Fruit fly (Drosophila melanogaster) whole organism, wandering third instar larva: Measurements from ENCODE around the gene Imp.

Experiments
- Abd-B ChIP-seq: fragments of >200 bp; optimal IDR thresholded peaks from 2 replicates; lab custom pipeline; 2017; ENCODE audit warnings: missing biosample characterization, missing genetic modification characterization
- CG32264 ChIP-seq: fragments of 200-800 bp; sonication (Bioruptor generic); optimal IDR thresholded peaks from 2 replicates; lab custom pipeline; 2016; ENCODE audit warnings: missing biosample characterization, missing genetic modification characterization
- CG9705 ChIP-seq: fragments of 200-800 bp; sonication (Bioruptor generic); optimal IDR thresholded peaks from 2 replicates; lab custom pipeline; 2018; ENCODE audit warnings: missing biosample characterization, mild to moderate bottlenecking, missing genetic modification characterization
- CrebA ChIP-seq: fragments of 200-800 bp; sonication (Bioruptor generic); optimal IDR thresholded peaks from 2 replicates; lab custom pipeline; 2016; ENCODE audit warnings: missing biosample characterization, mild to moderate bottlenecking, missing genetic modification characterization, borderline replicate concordance
- Dfd ChIP-seq: fragments of >200 bp; optimal IDR thresholded peaks from 2 replicates; lab custom pipeline; 2017; ENCODE audit warnings: missing biosample characterization, missing genetic modification characterization
- Dif ChIP-seq: fragments of 200-275, 200-300 bp; sonication (Bioruptor generic); optimal IDR thresholded peaks from 2 replicates; lab custom pipeline; 2018; ENCODE audit warnings: missing biosample characterization, missing genetic modification characterization; ENCODE audit not compliant: partially characterized antibody
- GATAd ChIP-seq: sonication (Bioruptor generic); optimal IDR thresholded peaks from 2 replicates; lab custom pipeline; 2016; ENCODE audit warnings: missing biosample characterization, missing genetic modification characterization
- HLH106 ChIP-seq: fragments of 200-800 bp; optimal IDR thresholded peaks from 3 replicates; lab custom pipeline; 2019; ENCODE audit warnings: missing biosample characterization, mild to moderate bottlenecking, missing genetic modification characterization, moderate library complexity
- Hnf4 ChIP-seq: fragments of 200-800 bp; sonication (Bioruptor generic); optimal IDR thresholded peaks from 2 replicates; lab custom pipeline; 2016; ENCODE audit warnings: missing biosample characterization, mild to moderate bottlenecking, missing genetic modification characterization
- Hr78 ChIP-seq: fragments of >200 bp; optimal IDR thresholded peaks from 2 replicates; lab custom pipeline; 2017; ENCODE audit warnings: missing biosample characterization, missing genetic modification characterization
- Hr83 ChIP-seq: fragments of 200-300 bp; sonication (Bioruptor generic); optimal IDR thresholded peaks from 2 replicates; lab custom pipeline; 2016; ENCODE audit warnings: missing biosample characterization, mild to moderate bottlenecking, missing genetic modification characterization, moderate library complexity; ENCODE audit not compliant: poor library complexity, severe bottlenecking
- Jra ChIP-seq: sonication (Bioruptor generic); optimal IDR thresholded peaks from 2 replicates; lab custom pipeline; 2016; ENCODE audit warnings: missing biosample characterization, missing genetic modification characterization
- Mio ChIP-seq: sonication (Bioruptor generic); optimal IDR thresholded peaks from 2 replicates; lab custom pipeline; 2016; ENCODE audit warnings: missing biosample characterization, missing genetic modification characterization
- Myc ChIP-seq: fragments of >200 bp; optimal IDR thresholded peaks from 2 replicates; lab custom pipeline; 2017
- N ChIP-seq: fragments of >200 bp; optimal IDR thresholded peaks from 2 replicates; lab custom pipeline; 2018; ENCODE audit warnings: missing biosample characterization, missing external identifiers, missing genetic modification characterization
- OdsH ChIP-seq: fragments of 200-800 bp; sonication (Bioruptor generic); optimal IDR thresholded peaks from 2 replicates; lab custom pipeline; 2016; ENCODE audit warnings: missing biosample characterization, mild to moderate bottlenecking, missing genetic modification characterization
- Rel ChIP-seq, 2 experiments: fragments of 200-800 bp; sonication (Bioruptor generic) in 1 of 2; optimal IDR thresholded peaks; 2 replicates in 1 of 2; 3 replicates in 1 of 2; lab custom pipeline; 2016 to 2019; ENCODE audit warnings: mild to moderate bottlenecking in 2 of 2, missing biosample characterization in 2 of 2, missing genetic modification characterization in 2 of 2, moderate library complexity in 1 of 2
- Sp1 ChIP-seq: fragments of 200-800 bp; sonication (Bioruptor generic); optimal IDR thresholded peaks from 3 replicates; lab custom pipeline; 2019; ENCODE audit warnings: missing biosample characterization, mild to moderate bottlenecking, missing genetic modification characterization, moderate library complexity
- Vsx2 ChIP-seq: fragments of 200-300, 225-300 bp; sonication (Bioruptor generic); optimal IDR thresholded peaks from 2 replicates; lab custom pipeline; 2018; ENCODE audit warnings: missing biosample characterization, missing genetic modification characterization; ENCODE audit not compliant: partially characterized antibody
- br ChIP-seq: fragments of 200-800 bp; sonication (Bioruptor generic); optimal IDR thresholded peaks from 2 replicates; lab custom pipeline; 2016; ENCODE audit warnings: missing biosample characterization, missing genetic modification characterization
- brk ChIP-seq: fragments of 200-800 bp; sonication (Bioruptor generic); optimal IDR thresholded peaks from 2 replicates; lab custom pipeline; 2016; ENCODE audit warnings: missing biosample characterization, mild to moderate bottlenecking, missing genetic modification characterization
- dl ChIP-seq, 2 experiments: fragments of 175-275, 200-275 bp in 1 of 2; fragments of 200-275 bp in 1 of 2; sonication (Bioruptor generic); optimal IDR thresholded peaks; lab custom pipeline; 2018; ENCODE audit warnings: mild to moderate bottlenecking in 2 of 2, missing biosample characterization in 2 of 2, missing genetic modification characterization in 2 of 2, moderate library complexity in 2 of 2; ENCODE audit not compliant: partially characterized antibody in 2 of 2, insufficient read depth in 1 of 2
- dmrt93B ChIP-seq: fragments of 200-800 bp; sonication (Bioruptor generic); optimal IDR thresholded peaks from 2 replicates; lab custom pipeline; 2018; ENCODE audit warnings: missing biosample characterization, mild to moderate bottlenecking, missing genetic modification characterization
- dsf ChIP-seq: sonication (Bioruptor generic); optimal IDR thresholded peaks from 2 replicates; lab custom pipeline; 2016; ENCODE audit warnings: missing biosample characterization, missing genetic modification characterization, borderline replicate concordance
- ey ChIP-seq: fragments of 200-800 bp; sonication (Bioruptor generic); optimal IDR thresholded peaks from 2 replicates; lab custom pipeline; 2016; ENCODE audit warnings: missing biosample characterization, missing genetic modification characterization
- foxo ChIP-seq, 2 experiments: fragments of 200-800 bp; sonication (Bioruptor generic); optimal IDR thresholded peaks; 2 replicates in 1 of 2; 3 replicates in 1 of 2; lab custom pipeline; 2016 to 2017; ENCODE audit warnings: missing biosample characterization in 2 of 2, missing genetic modification characterization in 2 of 2
- fru ChIP-seq: fragments of 200-800 bp; sonication (Bioruptor generic); optimal IDR thresholded peaks from 3 replicates; lab custom pipeline; 2016; ENCODE audit warnings: missing biosample characterization, mild to moderate bottlenecking, missing genetic modification characterization
- h ChIP-seq: fragments of 200-800 bp; sonication (Bioruptor generic); optimal IDR thresholded peaks from 3 replicates; lab custom pipeline; 2016; ENCODE audit warnings: missing biosample characterization, mild to moderate bottlenecking, missing genetic modification characterization
- jim ChIP-seq: fragments of 175-275, 200-325 bp; sonication (Bioruptor generic); optimal IDR thresholded peaks from 2 replicates; lab custom pipeline; 2016; ENCODE audit warnings: missing biosample characterization, mild to moderate bottlenecking, missing genetic modification characterization
- lola ChIP-seq: fragments of >200 bp; optimal IDR thresholded peaks from 2 replicates; lab custom pipeline; 2017; ENCODE audit warnings: missing biosample characterization, missing genetic modification characterization
- pan ChIP-seq: fragments of >200 bp; optimal IDR thresholded peaks from 2 replicates; lab custom pipeline; 2017
- psq ChIP-seq: fragments of 200-800 bp; sonication (Bioruptor generic); optimal IDR thresholded peaks from 3 replicates; lab custom pipeline; 2017; ENCODE audit warnings: missing biosample characterization, mild to moderate bottlenecking, missing genetic modification characterization, moderate library complexity
- rgr ChIP-seq: fragments of 200-800 bp; sonication (Bioruptor generic); optimal IDR thresholded peaks from 3 replicates; lab custom pipeline; 2016; ENCODE audit warnings: missing biosample characterization, mild to moderate bottlenecking, missing genetic modification characterization
- sage ChIP-seq: fragments of 200-800 bp; sonication (Bioruptor generic); optimal IDR thresholded peaks from 2 replicates; lab custom pipeline; 2016; ENCODE audit warnings: missing biosample characterization, mild to moderate bottlenecking, missing genetic modification characterization
- sv ChIP-seq: fragments of 200-800 bp; sonication (Bioruptor generic); optimal IDR thresholded peaks from 3 replicates; lab custom pipeline; 2016; ENCODE audit warnings: missing biosample characterization, missing genetic modification characterization
- tai ChIP-seq: sonication (Bioruptor generic); optimal IDR thresholded peaks from 2 replicates; lab custom pipeline; 2016; ENCODE audit warnings: missing biosample characterization, missing genetic modification characterization
- usp ChIP-seq: fragments of >200 bp; optimal IDR thresholded peaks from 2 replicates; lab custom pipeline; 2017; ENCODE audit warnings: missing biosample characterization, missing genetic modification characterization
- woc ChIP-seq: sonication (Bioruptor generic); optimal IDR thresholded peaks from 2 replicates; lab custom pipeline; 2016; ENCODE audit warnings: missing biosample characterization, mild to moderate bottlenecking, missing genetic modification characterization

Imp gene

DNA sequence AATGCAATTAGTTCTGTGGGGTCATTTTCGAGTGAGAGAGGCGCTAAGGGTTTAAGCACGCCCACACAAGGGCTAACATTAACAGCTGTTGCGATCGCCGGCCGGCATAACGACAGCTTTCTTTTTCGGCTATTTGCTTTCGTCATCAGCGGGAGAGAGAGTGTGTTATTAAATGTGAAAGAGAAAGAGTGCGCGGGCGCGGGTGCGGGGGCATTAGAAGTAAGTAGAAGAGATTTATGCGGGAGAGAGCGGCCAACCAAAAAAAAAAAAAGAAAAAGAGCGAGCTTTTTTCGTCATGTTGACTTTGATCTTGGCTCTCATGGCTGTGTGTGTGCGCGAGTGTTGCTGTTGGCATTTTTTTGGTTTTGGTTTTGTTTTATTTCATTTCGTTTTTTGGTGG lies 10.0 kb downstream of the Imp start:
- no peak for TF ChIP-seq woc (GFP tag; lab: Kevin White, UChicago)
- peak; percentile 35 for TF ChIP-seq Dif (GFP tag; lab: Kevin White, UChicago)
- TF ChIP-seq dl (GFP tag; optimal IDR thresholded peaks at IDR 0.05; lab: Kevin White, UChicago; ENCODE audit: insufficient read depth in 1 of 2, partially characterized antibody in 2 of 2) = peak in 1 of 2 experiments; percentile 2
- TF ChIP-seq CrebA (GFP tag; lab: Kevin White, UChicago) = no peak
- no peak for TF ChIP-seq Mio (GFP tag; lab: Kevin White, UChicago)

dm6 chrX:10808684-10809083 lies 15.4 kb downstream of the Imp start:
- no peak for TF ChIP-seq dmrt93B
- TF ChIP-seq rgr (GFP tag; lab: Kevin White, UChicago) = no peak
- TF ChIP-seq psq (GFP tag; lab: Kevin White, UChicago) = peak; percentile 54
- TF ChIP-seq Abd-B = no peak

DNA sequence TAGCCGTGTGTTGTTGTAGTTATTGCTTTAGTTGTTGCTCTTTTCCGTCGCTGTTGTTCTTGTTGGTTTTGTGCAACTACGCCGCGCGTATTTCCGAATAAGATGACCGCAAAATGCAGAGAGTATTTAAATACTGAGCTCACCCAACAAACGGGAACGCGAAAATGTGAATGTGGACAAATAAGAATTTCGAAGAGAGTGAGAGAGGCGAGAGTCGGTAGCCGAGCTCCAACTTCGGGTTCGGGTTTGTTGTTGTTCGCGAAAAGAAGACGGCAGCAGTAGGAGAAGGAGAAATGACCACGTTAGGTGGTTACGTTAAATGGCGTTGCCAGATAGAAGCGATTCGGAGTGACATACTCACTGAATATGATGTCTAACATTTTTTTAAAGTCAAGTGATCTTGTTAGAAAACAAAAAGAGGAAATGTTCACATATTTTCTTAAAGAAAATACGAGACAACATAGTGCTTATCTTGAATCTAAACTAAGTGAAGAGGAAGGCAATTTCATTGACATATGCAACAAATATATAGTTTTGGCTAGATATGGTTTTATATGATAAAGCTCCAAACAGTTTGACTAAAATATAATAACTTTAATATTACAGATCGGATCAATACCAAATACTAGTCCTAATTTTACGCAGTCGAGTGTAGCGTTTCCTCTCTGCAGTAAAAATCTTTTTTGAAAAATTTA lies 17.2 kb downstream of the Imp start:
- no peak for TF ChIP-seq CG32264 (GFP tag; lab: Kevin White, UChicago)
- no peak for TF ChIP-seq Hr78 (GFP tag; lab: Kevin White, UChicago)
- no peak for TF ChIP-seq h (GFP tag; lab: Kevin White, UChicago)
- TF ChIP-seq rgr (GFP tag; lab: Kevin White, UChicago) = no peak
- TF ChIP-seq CG9705 = no peak
- TF ChIP-seq N (GFP tag; lab: Kevin White, UChicago) = no peak
- peak; percentile 9 for TF ChIP-seq HLH106 (tag; lab: Kevin White, UChicago)
- TF ChIP-seq dsf (GFP tag; lab: Kevin White, UChicago) = no peak
- TF ChIP-seq Mio (GFP tag; lab: Kevin White, UChicago) = no peak
- no peak for TF ChIP-seq Jra (GFP tag; lab: Kevin White, UChicago)
- TF ChIP-seq Sp1 (GFP tag; lab: Kevin White, UChicago) = no peak
- TF ChIP-seq jim = no peak
- TF ChIP-seq woc (GFP tag; lab: Kevin White, UChicago) = no peak
- no peak for TF ChIP-seq GATAd
- no peak for TF ChIP-seq Dfd (GFP tag; lab: Kevin White, UChicago)
- TF ChIP-seq OdsH = no peak
- no peak for TF ChIP-seq sv (GFP tag; lab: Kevin White, UChicago)
- TF ChIP-seq Hnf4 (GFP tag; lab: Kevin White, UChicago) = peak; percentile 16
- peak; percentile 38 for TF ChIP-seq Rel (GFP tag; optimal IDR thresholded peaks at IDR 0.05; lab: Kevin White, UChicago)
- peak; percentile 36 for TF ChIP-seq Rel (tag; optimal IDR thresholded peaks at IDR 0.05; lab: Kevin White, UChicago)
- no peak for TF ChIP-seq brk (GFP tag; lab: Kevin White, UChicago)
- no peak for TF ChIP-seq pan
- no peak for TF ChIP-seq tai
- TF ChIP-seq dmrt93B = no peak
- TF ChIP-seq Abd-B = no peak
- TF ChIP-seq fru (GFP tag; lab: Kevin White, UChicago) = no peak
- TF ChIP-seq ey (GFP tag; lab: Kevin White, UChicago) = no peak
- peak; percentile 84 for TF ChIP-seq Vsx2 (GFP tag; lab: Kevin White, UChicago)
- TF ChIP-seq sage (GFP tag; lab: Kevin White, UChicago) = no peak
- TF ChIP-seq usp (GFP tag; lab: Kevin White, UChicago) = no peak
- TF ChIP-seq Myc = no peak
- TF ChIP-seq foxo (GFP tag; optimal IDR thresholded peaks at IDR 0.05; lab: Kevin White, UChicago) = no peak
- TF ChIP-seq dl (GFP tag; optimal IDR thresholded peaks at IDR 0.05; lab: Kevin White, UChicago; ENCODE audit: insufficient read depth in 1 of 2, partially characterized antibody in 2 of 2) = peak; percentile 17 to 35
- TF ChIP-seq psq (GFP tag; lab: Kevin White, UChicago) = peak; percentile 45
- peak; percentile 15 for TF ChIP-seq CrebA (GFP tag; lab: Kevin White, UChicago)
- TF ChIP-seq br (GFP tag; lab: Kevin White, UChicago) = no peak
- TF ChIP-seq lola (GFP tag; lab: Kevin White, UChicago) = no peak
- TF ChIP-seq Dif (GFP tag; lab: Kevin White, UChicago) = peak; percentile 73
- no peak for TF ChIP-seq Hr83 (GFP tag; lab: Kevin White, UChicago)
